Fruit fly (Drosophila melanogaster): ENCODE measurements around the gene CG5001.

Gene CG5001

dm6 chr2L:1207432-1207831 is 21.9 kb downstream of the CG5001 start (continued):
- TF ChIP-seq BEAF-32 (GFP tag; optimal IDR thresholded peaks at IDR 0.05) (no peak), CG14965 (GFP tag; optimal IDR thresholded peaks at IDR 0.05; ENCODE audit: borderline replicate concordance) (no peak), CG8944 (GFP tag; optimal IDR thresholded peaks at IDR 0.05) (peak; percentile 27), CG32772 (GFP tag; IDR thresholded peaks at IDR 0.05) (peak; percentile 52), CG6272 (GFP tag; IDR thresholded peaks at IDR 0.05) (peak; percentile 28; the same call in 1 of the 2 replicates), Fer2 (tag; optimal IDR thresholded peaks at IDR 0.05) (peak; percentile 1), trh (GFP tag; optimal IDR thresholded peaks at IDR 0.05) (no peak), CG6765 (GFP tag; optimal IDR thresholded peaks at IDR 0.05) (no peak), psq (GFP tag; optimal IDR thresholded peaks at IDR 0.05) (no peak), CG13123 (GFP tag; optimal IDR thresholded peaks at IDR 0.05) (no peak), knrl (GFP tag; IDR thresholded peaks at IDR 0.05; ENCODE audit: partially characterized antibody) (no peak), TFAM (GFP tag; optimal IDR thresholded peaks at IDR 0.05) (no peak), CG9609 (GFP tag; optimal IDR thresholded peaks at IDR 0.05) (peak; percentile 2), Bteb2 (GFP tag; optimal IDR thresholded peaks at IDR 0.05) (no peak), CG12942 (GFP tag; optimal IDR thresholded peaks at IDR 0.05) (peak; percentile 10), sens (GFP tag) (peak; percentile 23), BtbVII (GFP tag; optimal IDR thresholded peaks at IDR 0.05) (peak; percentile 1), H15 (GFP tag; IDR thresholded peaks at IDR 0.05) (peak; percentile 63; the same call in 1 of the 3 replicates), hth (optimal IDR thresholded peaks at IDR 0.05) (no peak), Doc2 (GFP tag; IDR thresholded peaks at IDR 0.05) (peak; percentile 23; the same call in 1 of the 2 replicates), CG1024 (GFP tag; IDR thresholded peaks at IDR 0.05) (no peak), CG3726 (GFP tag; IDR thresholded peaks at IDR 0.05) (no peak), bigmax (GFP tag; optimal IDR thresholded peaks at IDR 0.05) (no peak), CG30020 (tag; optimal IDR thresholded peaks at IDR 0.05) (no peak), dmrt99B (tag; optimal IDR thresholded peaks at IDR 0.05) (peak; percentile 61), Antp (GFP tag; optimal IDR thresholded peaks at IDR 0.05) (peak; percentile 15), CG18599 (GFP tag; optimal IDR thresholded peaks at IDR 0.05) (peak; percentile 77), CG13775 (GFP tag; optimal IDR thresholded peaks at IDR 0.05) (no peak), ro (GFP tag; IDR thresholded peaks at IDR 0.05) (no peak), CG32767 (GFP tag; IDR thresholded peaks at IDR 0.05) (peak; percentile 62), E2f2 (GFP tag; IDR thresholded peaks at IDR 0.05) (peak; percentile 43; the same call in 1 of the 2 replicates), CkIIα-i1 (GFP tag; IDR thresholded peaks at IDR 0.05) (0 out of 2 replicates have a peak, but pooled peaks have one; percentile 20), CG1233 (GFP tag; optimal IDR thresholded peaks at IDR 0.05) (no peak), CG31441 (GFP tag; IDR thresholded peaks at IDR 0.05) (peak; percentile 30; the same call in 1 of the 2 replicates), dmrt11E (tag; optimal IDR thresholded peaks at IDR 0.05) (no peak), CG18011 (GFP tag; optimal IDR thresholded peaks at IDR 0.05) (no peak), ewg (GFP tag; optimal IDR thresholded peaks at IDR 0.05) (peak; percentile 31), CG9727 (GFP tag; optimal IDR thresholded peaks at IDR 0.05) (no peak), CG6791 (GFP tag; IDR thresholded peaks at IDR 0.05; ENCODE audit: partially characterized antibody) (no peak), tin (GFP tag; optimal IDR thresholded peaks at IDR 0.05) (no peak), CG17802 (tag; optimal IDR thresholded peaks at IDR 0.05) (no peak), zen2 (GFP tag; IDR thresholded peaks at IDR 0.05; ENCODE audit: partially characterized antibody) (no peak), Hr51 (GFP tag; optimal IDR thresholded peaks at IDR 0.05) (peak in 1 of 2 experiments; percentile 49), Tbp (GFP tag; optimal IDR thresholded peaks at IDR 0.05) (no peak), Lim3 (GFP tag; IDR thresholded peaks at IDR 0.05) (no peak), CG11085 (GFP tag; IDR thresholded peaks at IDR 0.05) (0 out of 2 replicates have a peak, but pooled peaks have one; percentile 21), CG8388 (GFP tag; optimal IDR thresholded peaks at IDR 0.05) (no peak), croc (GFP tag; conservative IDR thresholded peaks at IDR 0.05) (0 out of 3 replicates have a peak, but pooled peaks have one; percentile 13), CG17912 (GFP tag; optimal IDR thresholded peaks at IDR 0.05) (no peak), CG34224 (GFP tag; IDR thresholded peaks at IDR 0.05; ENCODE audit: partially characterized antibody) (no peak), hb (GFP tag; IDR thresholded peaks at IDR 0.05; ENCODE audit: partially characterized antibody) (no peak)

Data from whole organism, embryonic.